Fruit fly (Drosophila melanogaster): ENCODE data around the gene CG4546.

- TF ChIP-seq YL-1 (GFP tag; optimal IDR thresholded peaks at IDR 0.05) (no peak), ken (GFP tag; IDR thresholded peaks at IDR 0.05) (no peak), CG6854 (GFP tag; optimal IDR thresholded peaks at IDR 0.05) (no peak), kay (GFP tag; optimal IDR thresholded peaks at IDR 0.05) (no peak), al (GFP tag; IDR thresholded peaks at IDR 0.05) (no peak), mam (GFP tag; optimal IDR thresholded peaks at IDR 0.05) (no peak), dan (GFP tag; IDR thresholded peaks at IDR 0.05) (no peak), odd (GFP tag; optimal IDR thresholded peaks at IDR 0.05) (no peak), CG9817 (tag; optimal IDR thresholded peaks at IDR 0.05) (no peak), inv (GFP tag; IDR thresholded peaks at IDR 0.05; ENCODE audit: partially characterized antibody) (no peak), Deaf1 (tag; optimal IDR thresholded peaks at IDR 0.05) (no peak)
These were observed 38.4 kb upstream of the CG4546 start for dm6 chr3R:15807877-15808381.
